Fruit fly (Drosophila melanogaster): ENCODE results near the gene Nelf-A.

Gene Nelf-A

DNA sequence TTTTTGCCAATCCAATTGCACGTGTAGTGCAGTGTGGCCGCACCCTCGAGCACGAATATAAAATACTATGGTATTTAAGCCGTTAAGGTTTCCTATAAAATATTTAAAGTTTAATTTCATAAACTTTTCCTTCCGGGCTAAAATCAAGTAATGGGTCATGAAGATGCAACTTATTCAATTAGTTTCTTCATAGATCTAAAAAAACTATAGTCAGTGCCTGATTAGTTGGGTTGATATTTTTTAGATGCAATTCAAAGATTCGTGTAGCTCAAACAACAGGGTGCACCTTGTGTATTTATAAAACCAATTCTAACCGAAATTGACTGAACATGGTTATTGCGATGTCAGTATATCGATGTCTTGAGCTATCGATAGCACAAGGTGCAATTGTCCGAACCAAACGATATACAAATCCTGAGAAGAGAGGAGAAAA is 4.8 kb upstream of the Nelf-A start, which contains the start of the genes Smyd5 and Oga (continued):
- TF ChIP-seq grn (GFP tag; optimal IDR thresholded peaks at IDR 0.05), result no peak
- peak in 1 of 2 experiments; percentile 4 for TF ChIP-seq Hr51 (GFP tag; optimal IDR thresholded peaks at IDR 0.05)
- no peak for TF ChIP-seq ttk (GFP tag; IDR thresholded peaks at IDR 0.05)
- peak; percentile 100 for TF ChIP-seq CG6254 (GFP tag; optimal IDR thresholded peaks at IDR 0.05)
- TF ChIP-seq danr (GFP tag; IDR thresholded peaks at IDR 0.05), result no peak
- no peak for TF ChIP-seq prd (optimal IDR thresholded peaks at IDR 0.05)
- TF ChIP-seq prd (GFP tag; IDR thresholded peaks at IDR 0.05), result 0 out of 3 replicates have a peak, but pooled peaks have one; percentile 4
- no peak for TF ChIP-seq CG4360 (GFP tag; IDR thresholded peaks at IDR 0.05)
- no peak for TF ChIP-seq trh (GFP tag; optimal IDR thresholded peaks at IDR 0.05)
- no peak for TF ChIP-seq Adf1 (GFP tag; IDR thresholded peaks at IDR 0.05)
- TF ChIP-seq Abd-B (GFP tag; optimal IDR thresholded peaks at IDR 0.05), result peak; percentile 30
- no peak for TF ChIP-seq CG1602 (GFP tag; optimal IDR thresholded peaks at IDR 0.05)
- peak; percentile 81 for TF ChIP-seq Ets97D (GFP tag; optimal IDR thresholded peaks at IDR 0.05)
- TF ChIP-seq twi (tag; optimal IDR thresholded peaks at IDR 0.05), result peak; percentile 30
- TF ChIP-seq HmgZ (tag; optimal IDR thresholded peaks at IDR 0.05), result peak; percentile 66
- no peak for TF ChIP-seq CG7745 (tag; optimal IDR thresholded peaks at IDR 0.05)
- TF ChIP-seq Hey (tag; optimal IDR thresholded peaks at IDR 0.05), result no peak
- TF ChIP-seq CG16863 (GFP tag; optimal IDR thresholded peaks at IDR 0.05), result peak; percentile 38
- no peak for TF ChIP-seq CG14014 (GFP tag; IDR thresholded peaks at IDR 0.05)
- TF ChIP-seq CG17568 (GFP tag; optimal IDR thresholded peaks at IDR 0.05), result no peak
- TF ChIP-seq Sry-δ (GFP tag; optimal IDR thresholded peaks at IDR 0.05), result peak; percentile 85
- TF ChIP-seq Dip3 (GFP tag; optimal IDR thresholded peaks at IDR 0.05), result peak; percentile 86
- peak; percentile 32 for TF ChIP-seq Nf-YC (tag; optimal IDR thresholded peaks at IDR 0.05)
- TF ChIP-seq wek (GFP tag; optimal IDR thresholded peaks at IDR 0.05), result no peak
- TF ChIP-seq peb (GFP tag; IDR thresholded peaks at IDR 0.05), result no peak
- TF ChIP-seq Dip2 (GFP tag; IDR thresholded peaks at IDR 0.05), result no peak
- TF ChIP-seq CG8290 (GFP tag; optimal IDR thresholded peaks at IDR 0.05), result peak; percentile 27
- peak in 1 of 2 experiments; percentile 23 for TF ChIP-seq CG8290 (tag; optimal IDR thresholded peaks at IDR 0.05)
- peak; percentile 26 for TF ChIP-seq CG1233 (GFP tag; optimal IDR thresholded peaks at IDR 0.05)
- peak; percentile 42 for TF ChIP-seq her (GFP tag; optimal IDR thresholded peaks at IDR 0.05)
- peak; percentile 62 for TF ChIP-seq B-H2 (GFP tag; optimal IDR thresholded peaks at IDR 0.05)
- TF ChIP-seq Fer1 (GFP tag; optimal IDR thresholded peaks at IDR 0.05), result no peak
- TF ChIP-seq CoRest (tag; optimal IDR thresholded peaks at IDR 0.05), result peak; percentile 71
- TF ChIP-seq Hr3 (GFP tag; optimal IDR thresholded peaks at IDR 0.05), result no peak
- TF ChIP-seq Chrac-16 (GFP tag; optimal IDR thresholded peaks at IDR 0.05), result peak; percentile 24
- TF ChIP-seq ro (GFP tag; IDR thresholded peaks at IDR 0.05), result no peak
- TF ChIP-seq tx (GFP tag; optimal IDR thresholded peaks at IDR 0.05), result peak; percentile 21
- no peak for TF ChIP-seq sqz (GFP tag; optimal IDR thresholded peaks at IDR 0.05)
- no peak for TF ChIP-seq CG9437 (GFP tag; optimal IDR thresholded peaks at IDR 0.05)
- TF ChIP-seq chinmo (GFP tag; IDR thresholded peaks at IDR 0.05; ENCODE audit: partially characterized antibody), result peak; percentile 96
- TF ChIP-seq kay (GFP tag; optimal IDR thresholded peaks at IDR 0.05), result no peak
- TF ChIP-seq HLH4C (GFP tag; IDR thresholded peaks at IDR 0.05; ENCODE audit: partially characterized antibody), result peak; percentile 94
- no peak for TF ChIP-seq CG2199 (GFP tag; IDR thresholded peaks at IDR 0.05)
- peak; percentile 38 for TF ChIP-seq Atf-2 (GFP tag; optimal IDR thresholded peaks at IDR 0.05)
- peak; percentile 14 for TF ChIP-seq CG3163 (GFP tag; optimal IDR thresholded peaks at IDR 0.05)
- peak; percentile 70 for TF ChIP-seq CG9932 (GFP tag; IDR thresholded peaks at IDR 0.05)
- TF ChIP-seq h (optimal IDR thresholded peaks at IDR 0.05), result no peak
- no peak for TF ChIP-seq gsb-n (tag; optimal IDR thresholded peaks at IDR 0.05)
- peak; percentile 11 for TF ChIP-seq fu2 (GFP tag; optimal IDR thresholded peaks at IDR 0.05)
- peak; percentile 27 for TF ChIP-seq CG2875 (GFP tag; optimal IDR thresholded peaks at IDR 0.05)
- peak; percentile 89 for TF ChIP-seq Max (GFP tag; optimal IDR thresholded peaks at IDR 0.05)
- no peak for TF ChIP-seq CG32772 (GFP tag; IDR thresholded peaks at IDR 0.05)
- no peak for TF ChIP-seq Spps (tag; optimal IDR thresholded peaks at IDR 0.05)
